Fruit fly (Drosophila melanogaster) whole organism, prepupa: Measurements from ENCODE around the gene CG14132.

Source experiments
- CG11762 ChIP-seq: fragments of 200-800 bp; sonication (Bioruptor generic); optimal IDR thresholded peaks from 3 replicates; lab custom pipeline; 2016; ENCODE audit warnings: missing biosample characterization, missing genetic modification characterization; ENCODE audit not compliant: insufficient read depth
- CG1621 ChIP-seq: fragments of 200-800 bp; sonication (Bioruptor generic); optimal IDR thresholded peaks from 3 replicates; lab custom pipeline; 2018; ENCODE audit warnings: missing biosample characterization, mild to moderate bottlenecking, missing genetic modification characterization
- CG16779 ChIP-seq: fragments of 200-800 bp; sonication (Bioruptor generic); optimal IDR thresholded peaks from 3 replicates; lab custom pipeline; 2017; ENCODE audit warnings: missing biosample characterization, mild to moderate bottlenecking, missing genetic modification characterization
- CG6163 ChIP-seq: fragments of 200-800 bp; sonication (Bioruptor generic); IDR thresholded peaks from 3 replicates; pipeline ENCODE4 v1.3.6; 2022; ENCODE audit warnings: missing biosample characterization, missing genetic modification characterization
- CG6854 ChIP-seq: fragments of 200-800 bp; sonication (Bioruptor generic); optimal IDR thresholded peaks from 2 replicates; lab custom pipeline; 2017; ENCODE audit warnings: missing biosample characterization, mild to moderate bottlenecking, missing genetic modification characterization
- CG8319 ChIP-seq: fragments of 200-800 bp; sonication (Bioruptor generic); optimal IDR thresholded peaks from 3 replicates; lab custom pipeline; 2016; ENCODE audit warnings: missing biosample characterization, missing genetic modification characterization
- Hr38 ChIP-seq: sonication (Bioruptor generic); optimal IDR thresholded peaks from 2 replicates; lab custom pipeline; 2016; ENCODE audit warnings: missing biosample characterization, missing genetic modification characterization
- Met ChIP-seq: fragments of 200-800 bp; sonication (Bioruptor generic); optimal IDR thresholded peaks from 3 replicates; lab custom pipeline; 2016; ENCODE audit warnings: missing biosample characterization, missing genetic modification characterization
- Smox ChIP-seq: fragments of 200-800 bp; sonication (Bioruptor generic); optimal IDR thresholded peaks from 3 replicates; lab custom pipeline; 2016; ENCODE audit warnings: missing biosample characterization, missing genetic modification characterization
- Sox15 ChIP-seq: fragments of 200-800 bp; sonication (Bioruptor generic); optimal IDR thresholded peaks from 3 replicates; lab custom pipeline; 2016; ENCODE audit warnings: missing biosample characterization, missing genetic modification characterization
- acj6 ChIP-seq: fragments of 200-800 bp; sonication (Bioruptor generic); optimal IDR thresholded peaks from 3 replicates; lab custom pipeline; 2016; ENCODE audit warnings: missing biosample characterization, missing genetic modification characterization
- spab ChIP-seq: fragments of 200-800 bp; sonication (Bioruptor generic); optimal IDR thresholded peaks from 2 replicates; lab custom pipeline; 2017; ENCODE audit warnings: missing biosample characterization, mild to moderate bottlenecking, missing genetic modification characterization, missing genetic modification reagents
- topi ChIP-seq: fragments of 200-800 bp; sonication (Bioruptor generic); optimal IDR thresholded peaks from 3 replicates; lab custom pipeline; 2016; ENCODE audit warnings: missing biosample characterization, missing genetic modification characterization
- vri ChIP-seq: fragments of 200-800 bp; sonication (Bioruptor generic); optimal IDR thresholded peaks from 3 replicates; lab custom pipeline; 2016; ENCODE audit warnings: missing biosample characterization, mild to moderate bottlenecking, missing genetic modification characterization

- TF ChIP-seq CG8319 (GFP tag; lab: Kevin White, UChicago) (no peak), Smox (GFP tag; lab: Kevin White, UChicago) (no peak), CG6854 (GFP tag; lab: Kevin White, UChicago) (no peak), CG16779 (no peak), CG1621 (tag; lab: Kevin White, UChicago) (no peak), Met (GFP tag; lab: Kevin White, UChicago) (no peak), acj6 (GFP tag; lab: Kevin White, UChicago) (no peak), Hr38 (GFP tag; lab: Kevin White, UChicago) (no peak), topi (GFP tag; lab: Kevin White, UChicago) (no peak), spab (GFP tag; lab: Kevin White, UChicago) (no peak), Sox15 (no peak), CG11762 (GFP tag; lab: Kevin White, UChicago) (no peak), vri (no peak), CG6163 (no peak)
Observed at dm6 chr3L:11751005-11751404, 35.9 kb upstream of the CG14132 start, which contains the start of gene Gr68a.
